Worm (Caenorhabditis elegans) whole organism, L1 larva: ENCODE measurements around the gene nuo-1.

Experiments
- alr-1 ChIP-seq: fragments of 200-800 bp; sonication (Bioruptor generic); optimal IDR thresholded peaks from 2 replicates; lab custom pipeline; 2018; ENCODE audit warnings: borderline replicate concordance, mild to moderate bottlenecking, missing genetic modification characterization, missing compliant biosample characterization
- ceh-63 ChIP-seq: fragments of 200-800 bp; sonication (Bioruptor generic); optimal IDR thresholded peaks from 2 replicates; lab custom pipeline; 2018; ENCODE audit warnings: mild to moderate bottlenecking, missing genetic modification characterization, missing compliant biosample characterization
- ceh-82 ChIP-seq, 3 experiments: fragments of 150-350 bp in 1 of 3; sonication (generic microtip) in 2 of 3; optimal IDR thresholded peaks; 2 replicates each; lab custom pipeline; 2014 to 2017; ENCODE audit warnings: missing biosample characterization in 3 of 3, missing genetic modification characterization in 3 of 3
- ceh-88 ChIP-seq: fragments of 200-800 bp; sonication (Bioruptor generic); IDR thresholded peaks from 2 replicates; pipeline ENCODE4 v1.3.6; 2022; ENCODE audit warnings: missing genetic modification characterization, missing compliant biosample characterization
- ceh-90 ChIP-seq: sonication (generic microtip); optimal IDR thresholded peaks from 2 replicates; lab custom pipeline; 2016; ENCODE audit warnings: missing genetic modification characterization, missing compliant biosample characterization
- ces-1 ChIP-seq: fragments of 150-350 bp; optimal IDR thresholded peaks from 2 replicates; lab custom pipeline; 2014; ENCODE audit warnings: missing biosample characterization, missing genetic modification reagents, missing genetic modification characterization
- dsc-1 ChIP-seq: sonication (generic microtip); optimal IDR thresholded peaks from 2 replicates; lab custom pipeline; 2016; ENCODE audit warnings: mild to moderate bottlenecking, missing genetic modification characterization, missing compliant biosample characterization
- efl-3 ChIP-seq: fragments of 200-800 bp; sonication (Bioruptor generic); optimal IDR thresholded peaks from 2 replicates; lab custom pipeline; 2018; ENCODE audit warnings: mild to moderate bottlenecking, missing genetic modification characterization, missing compliant biosample characterization
- egl-13 ChIP-seq: sonication (generic microtip); optimal IDR thresholded peaks from 2 replicates; lab custom pipeline; 2016; ENCODE audit warnings: missing genotype, missing genetic modification reagents, missing genetic modification characterization, missing compliant biosample characterization
- elt-3 ChIP-seq, 6 experiments: fragments of 150-350 bp in 1 of 6; sonication (generic microtip); optimal IDR thresholded peaks; 2 replicates each; lab custom pipeline; 2017 to 2018; ENCODE audit warnings: missing biosample characterization in 6 of 6, missing genetic modification characterization in 6 of 6, inconsistent platforms in 1 of 6
- ets-5 ChIP-seq: fragments of 200-800 bp; sonication (Bioruptor generic); IDR thresholded peaks from 2 replicates; pipeline ENCODE4 v1.3.6; 2022; ENCODE audit warnings: missing genetic modification characterization, missing compliant biosample characterization
- fkh-10 ChIP-seq: sonication (generic microtip); optimal IDR thresholded peaks from 2 replicates; lab custom pipeline; 2017; ENCODE audit warnings: missing biosample characterization, missing genetic modification reagents, missing genetic modification characterization
- fkh-4 ChIP-seq: sonication (generic microtip); optimal IDR thresholded peaks from 2 replicates; lab custom pipeline; 2016; ENCODE audit warnings: missing compliant biosample characterization, missing genetic modification characterization, borderline replicate concordance
- hlh-4 ChIP-seq: sonication (generic microtip); optimal IDR thresholded peaks from 2 replicates; lab custom pipeline; 2016; ENCODE audit warnings: mild to moderate bottlenecking, missing genetic modification characterization, missing compliant biosample characterization
- hpl-2 ChIP-seq: fragments of 150-350 bp; optimal IDR thresholded peaks from 2 replicates; lab custom pipeline; 2014; ENCODE audit warnings: missing biosample characterization, missing genetic modification reagents, missing genetic modification characterization
- isw-1 ChIP-seq: fragments of 200-800 bp; sonication (Bioruptor generic); IDR thresholded peaks from 2 replicates; pipeline ENCODE4 v1.3.6; 2022; ENCODE audit warnings: missing genetic modification characterization, missing compliant biosample characterization
- jun-1 ChIP-seq: fragments of 150-350 bp; optimal IDR thresholded peaks from 2 replicates; lab custom pipeline; 2014; ENCODE audit warnings: missing biosample characterization, missing genetic modification reagents, missing genetic modification characterization
- lin-15B ChIP-seq: fragments of 150-350 bp; sonication (generic microtip); optimal IDR thresholded peaks from 3 replicates; lab custom pipeline; 2014; ENCODE audit warnings: missing biosample characterization, missing genetic modification characterization
- lin-35 ChIP-seq, 2 experiments: fragments of 150-350 bp; optimal IDR thresholded peaks; 2 replicates each; lab custom pipeline; 2014; ENCODE audit warnings: missing biosample characterization in 2 of 2, missing genetic modification characterization in 2 of 2, missing genetic modification reagents in 2 of 2
- lin-39 ChIP-seq: fragments of 150-350 bp; optimal IDR thresholded peaks from 2 replicates; lab custom pipeline; 2014; ENCODE audit warnings: missing biosample characterization, missing genetic modification reagents, missing genetic modification characterization
- mef-2 ChIP-seq: fragments of 150-350 bp; optimal IDR thresholded peaks from 2 replicates; lab custom pipeline; 2014; ENCODE audit warnings: missing biosample characterization, missing genetic modification characterization
- nhr-11 ChIP-seq: fragments of 150-350 bp; optimal IDR thresholded peaks from 2 replicates; lab custom pipeline; 2014; ENCODE audit warnings: missing biosample characterization, missing genetic modification characterization
- nhr-19 ChIP-seq: fragments of 200-800 bp; sonication (Bioruptor generic); conservative IDR thresholded peaks from 2 replicates; pipeline ENCODE4 v1.3.6; 2022; ENCODE audit warnings: missing genetic modification characterization, missing compliant biosample characterization
- nhr-237 ChIP-seq: fragments of 150-350 bp; optimal IDR thresholded peaks from 2 replicates; lab custom pipeline; 2014; ENCODE audit warnings: missing biosample characterization, missing genetic modification characterization
- nhr-71 ChIP-seq: sonication (generic microtip); optimal IDR thresholded peaks from 2 replicates; lab custom pipeline; 2016; ENCODE audit warnings: mild to moderate bottlenecking, missing genetic modification characterization, moderate library complexity, missing compliant biosample characterization
- nhr-84 ChIP-seq: sonication (generic microtip); optimal IDR thresholded peaks from 2 replicates; lab custom pipeline; 2017; ENCODE audit warnings: missing biosample characterization, missing genetic modification characterization
- pqm-1 ChIP-seq: sonication (generic microtip); optimal IDR thresholded peaks from 3 replicates; lab custom pipeline; 2017; ENCODE audit warnings: missing biosample characterization, missing genetic modification characterization
- skn-1 ChIP-seq: fragments of 150-350 bp; optimal IDR thresholded peaks from 2 replicates; lab custom pipeline; 2014; ENCODE audit warnings: missing biosample characterization, missing genetic modification characterization
- snu-23 ChIP-seq: sonication (generic microtip); optimal IDR thresholded peaks from 2 replicates; lab custom pipeline; 2016; ENCODE audit warnings: missing genetic modification characterization, missing compliant biosample characterization
- sox-4 ChIP-seq: sonication (generic microtip); optimal IDR thresholded peaks from 2 replicates; lab custom pipeline; 2016; ENCODE audit warnings: missing genetic modification characterization, missing compliant biosample characterization
- sptf-1 ChIP-seq: fragments of 150-350 bp; optimal IDR thresholded peaks from 2 replicates; lab custom pipeline; 2014; ENCODE audit warnings: missing biosample characterization, missing genetic modification characterization
- tbx-2 ChIP-seq: sonication (generic microtip); optimal IDR thresholded peaks from 2 replicates; lab custom pipeline; 2016; ENCODE audit warnings: missing genetic modification characterization, missing compliant biosample characterization
- tlp-1 ChIP-seq: fragments of 150-350 bp; optimal IDR thresholded peaks from 2 replicates; lab custom pipeline; 2014; ENCODE audit warnings: missing biosample characterization, missing genetic modification characterization
- unc-130 ChIP-seq: fragments of 150-350 bp; optimal IDR thresholded peaks from 2 replicates; lab custom pipeline; 2017; ENCODE audit warnings: missing biosample characterization, missing genetic modification characterization, inconsistent platforms
- unc-62 ChIP-seq: fragments of 150-350 bp; optimal IDR thresholded peaks from 2 replicates; lab custom pipeline; 2014; ENCODE audit warnings: missing biosample characterization, missing genetic modification reagents, missing genetic modification characterization
- xbp-1 ChIP-seq: sonication (generic microtip); optimal IDR thresholded peaks from 2 replicates; lab custom pipeline; 2016; ENCODE audit warnings: missing genetic modification characterization, missing compliant biosample characterization
- ztf-4 ChIP-seq: fragments of 150-350 bp; optimal IDR thresholded peaks from 2 replicates; lab custom pipeline; 2014; ENCODE audit warnings: missing biosample characterization, missing genetic modification characterization

The nuo-1 gene

ce11 chrII:11126312-11127000 lies 28.8 kb downstream of the nuo-1 start, which contains the start of the genes rps-9 and lsm-1 (continued):
- peak; percentile 38 for TF ChIP-seq dsc-1 (tag; lab: Kevin White, UChicago)
- no peak for TF ChIP-seq unc-62 (GFP tag; lab: Kevin White, UChicago)
- no peak for TF ChIP-seq alr-1 (tag; lab: Kevin White, UChicago)
- peak; percentile 55 for TF ChIP-seq nhr-19 (GFP tag; lab: Robert Waterston, UW)
- TF ChIP-seq nhr-237 (tag; lab: Kevin White, UChicago): peak; percentile 52
- peak; percentile 75 for TF ChIP-seq nhr-71
- TF ChIP-seq sptf-1: no peak
- peak; percentile 48 for TF ChIP-seq tbx-2 (tag; lab: Kevin White, UChicago)
- no peak for TF ChIP-seq mef-2
- TF ChIP-seq fkh-4: no peak
- no peak for TF ChIP-seq tlp-1 (tag; lab: Kevin White, UChicago)
- no peak for TF ChIP-seq fkh-10 (GFP tag; lab: Kevin White, UChicago)
- peak; percentile 43 to 84 (median 63) for TF ChIP-seq ceh-82 (tag; optimal IDR thresholded peaks at IDR 0.05; lab: Kevin White, UChicago)
- peak; percentile 33 for TF ChIP-seq unc-130 (tag; lab: Kevin White, UChicago)

ce11 chrII:11127364-11127763 lies 29.7 kb downstream of the nuo-1 start, which contains the start of gene F40F8.1:
Gene F40F8.1 (plus strand): TSS chrII:11127664.
- TF ChIP-seq ets-5 (GFP tag; lab: Robert Waterston, UW): no peak
- TF ChIP-seq pqm-1 (tag; lab: Kevin White, UChicago): no peak
- no peak for TF ChIP-seq nhr-84 (tag; lab: Kevin White, UChicago)
- no peak for TF ChIP-seq nhr-71
- no peak for TF ChIP-seq xbp-1 (tag; lab: Kevin White, UChicago)
- no peak for TF ChIP-seq hlh-4
- TF ChIP-seq ces-1 (GFP tag; lab: Kevin White, UChicago): no peak
- no peak for TF ChIP-seq nhr-19 (GFP tag; lab: Robert Waterston, UW)
- no peak for TF ChIP-seq unc-130 (tag; lab: Kevin White, UChicago)
- no peak for TF ChIP-seq ceh-88 (GFP tag; lab: Robert Waterston, UW)
- no peak for TF ChIP-seq ztf-4 (tag; lab: Kevin White, UChicago)
- no peak for TF ChIP-seq unc-62 (GFP tag; lab: Kevin White, UChicago)
- no peak for TF ChIP-seq skn-1 (tag; lab: Kevin White, UChicago)
- TF ChIP-seq efl-3 (GFP tag; lab: Kevin White, UChicago): no peak

ce11 chrII:11128989-11129388 lies 31.4 kb downstream of the nuo-1 start, which contains the start of gene F40F8.3:
Gene F40F8.3 (plus strand): TSS chrII:11129289.
- TF ChIP-seq isw-1 (GFP tag; lab: Robert Waterston, UW): no peak
- no peak for TF ChIP-seq hpl-2 (GFP tag; lab: Kevin White, UChicago)
- no peak for TF ChIP-seq lin-15B (tag; lab: Kevin White, UChicago)
- no peak for TF ChIP-seq egl-13 (tag; lab: Kevin White, UChicago)
- no peak for TF ChIP-seq skn-1 (tag; lab: Kevin White, UChicago)

- no peak for TF ChIP-seq lin-35 (GFP tag; optimal IDR thresholded peaks at IDR 0.05; lab: Kevin White, UChicago)
- no peak for TF ChIP-seq lin-39 (tag; lab: Kevin White, UChicago)
- TF ChIP-seq sox-4 (tag; lab: Kevin White, UChicago): no peak
- TF ChIP-seq jun-1 (tag; lab: Kevin White, UChicago): no peak
- TF ChIP-seq fkh-10 (GFP tag; lab: Kevin White, UChicago): no peak
- TF ChIP-seq snu-23 (GFP tag; lab: Kevin White, UChicago): no peak
- no peak for TF ChIP-seq nhr-11 (tag; lab: Kevin White, UChicago)
- TF ChIP-seq tbx-2 (tag; lab: Kevin White, UChicago): no peak
- TF ChIP-seq tlp-1 (tag; lab: Kevin White, UChicago): no peak
- TF ChIP-seq elt-3 (tag; optimal IDR thresholded peaks at IDR 0.05; lab: Kevin White, UChicago): no peak
- no peak for TF ChIP-seq sptf-1
- TF ChIP-seq ceh-63 (GFP tag; lab: Kevin White, UChicago): no peak
- TF ChIP-seq dsc-1 (tag; lab: Kevin White, UChicago): no peak
- TF ChIP-seq ceh-90: no peak
Measured at ce11 chrII:11129517-11129916, 31.9 kb downstream of the nuo-1 start, which contains the start of gene F40F8.12. Gene F40F8.12 (plus strand): TSS chrII:11129817.
